Fruit fly (Drosophila melanogaster) whole organism, embryonic: ENCODE data around the gene Drsl4.
A peak's percentile ranks its signal among the peaks of the same experiment; 100 is the strongest.

Experiments used
- Aef1 ChIP-seq: fragments of 200-800 bp; sonication (Bioruptor generic); IDR thresholded peaks from 3 replicates; pipeline ENCODE4 v1.3.6; 2022; ENCODE audit warnings: missing biosample characterization, missing genetic modification characterization
- Antp ChIP-seq: fragments of 200-800 bp; sonication (Bioruptor generic); optimal IDR thresholded peaks from 3 replicates; lab custom pipeline; 2016; ENCODE audit warnings: missing biosample characterization, missing genetic modification characterization
- CG10959 ChIP-seq: fragments of 200-800 bp; sonication (Bioruptor generic); IDR thresholded peaks from 2 replicates; pipeline ENCODE4 v1.3.6; 2022; ENCODE audit warnings: missing biosample characterization, missing genetic modification characterization
- CG11723 ChIP-seq: fragments of 200-800 bp; sonication (Bioruptor generic); optimal IDR thresholded peaks from 2 replicates; lab custom pipeline; 2017; ENCODE audit warnings: missing biosample characterization, mild to moderate bottlenecking, missing genetic modification characterization
- CG1529 ChIP-seq: fragments of 200-800 bp; sonication (Bioruptor generic); optimal IDR thresholded peaks from 3 replicates; lab custom pipeline; 2018; ENCODE audit warnings: missing biosample characterization, missing genetic modification characterization
- CG15479 ChIP-seq: fragments of 200-800 bp; sonication (Bioruptor generic); optimal IDR thresholded peaks from 3 replicates; lab custom pipeline; 2019; ENCODE audit warnings: missing biosample characterization, mild to moderate bottlenecking, missing genetic modification characterization, moderate library complexity
- CG1647 ChIP-seq: fragments of 200-800 bp; sonication (Bioruptor generic); optimal IDR thresholded peaks from 3 replicates; lab custom pipeline; 2016; ENCODE audit warnings: missing biosample characterization, missing genetic modification characterization
- CG16813 ChIP-seq: fragments of 200-800 bp; sonication (Bioruptor generic); IDR thresholded peaks from 3 replicates; pipeline ENCODE4 v1.3.6; 2022; ENCODE audit warnings: missing biosample characterization, missing genetic modification characterization; ENCODE audit not compliant: partially characterized antibody
- CG17359 ChIP-seq: fragments of 200-800 bp; sonication (Bioruptor generic); optimal IDR thresholded peaks from 3 replicates; lab custom pipeline; 2018; ENCODE audit warnings: missing biosample characterization, mild to moderate bottlenecking, missing genetic modification characterization, moderate library complexity
- CG17612 ChIP-seq: fragments of 200-800 bp; sonication (Bioruptor generic); IDR thresholded peaks from 2 replicates; pipeline ENCODE4 v1.3.6; 2022; ENCODE audit warnings: missing biosample characterization, missing genetic modification characterization
- CG2116 ChIP-seq: fragments of 200-800 bp; sonication (Bioruptor generic); optimal IDR thresholded peaks from 3 replicates; lab custom pipeline; 2018; ENCODE audit warnings: missing biosample characterization, mild to moderate bottlenecking, missing genetic modification characterization
- CG2129 ChIP-seq: fragments of 200-800 bp; sonication (Bioruptor generic); IDR thresholded peaks from 2 replicates; pipeline ENCODE4 v1.3.6; 2022; ENCODE audit warnings: missing biosample characterization, missing genetic modification characterization; ENCODE audit not compliant: partially characterized antibody
- CG3163 ChIP-seq: fragments of 200-800 bp; sonication (Bioruptor generic); optimal IDR thresholded peaks from 3 replicates; lab custom pipeline; 2016; ENCODE audit warnings: missing biosample characterization, missing genetic modification characterization
- CG42726 ChIP-seq: fragments of 200-800 bp; sonication (Bioruptor generic); IDR thresholded peaks from 2 replicates; pipeline ENCODE4 v1.3.6; 2022; ENCODE audit warnings: missing biosample characterization, missing genetic modification characterization; ENCODE audit not compliant: partially characterized antibody
- CG4707 ChIP-seq: fragments of 200-800 bp; sonication (Bioruptor generic); optimal IDR thresholded peaks from 2 replicates; lab custom pipeline; 2018; ENCODE audit warnings: missing biosample characterization, mild to moderate bottlenecking, missing genetic modification characterization, moderate library complexity
- CG7987 ChIP-seq: fragments of 200-800 bp; sonication (Bioruptor generic); optimal IDR thresholded peaks from 2 replicates; lab custom pipeline; 2018; ENCODE audit warnings: missing biosample characterization, mild to moderate bottlenecking, missing genetic modification characterization, moderate library complexity
- CG8388 ChIP-seq: fragments of 200-800 bp; sonication (Bioruptor generic); optimal IDR thresholded peaks from 2 replicates; lab custom pipeline; 2019; ENCODE audit warnings: missing biosample characterization, mild to moderate bottlenecking, missing genetic modification characterization, moderate library complexity
- CG8765 ChIP-seq: fragments of 200-800 bp; sonication (Bioruptor generic); IDR thresholded peaks from 2 replicates; pipeline ENCODE4 v1.3.6; 2022; ENCODE audit warnings: missing biosample characterization, missing genetic modification characterization
- Fer2 ChIP-seq: fragments of 200-800 bp; sonication (Bioruptor generic); optimal IDR thresholded peaks from 2 replicates; lab custom pipeline; 2018; ENCODE audit warnings: missing biosample characterization, mild to moderate bottlenecking, missing genetic modification characterization, moderate library complexity
- HmgD ChIP-seq: fragments of 200-800 bp; sonication (Bioruptor generic); optimal IDR thresholded peaks from 3 replicates; lab custom pipeline; 2016; ENCODE audit warnings: missing biosample characterization, missing genetic modification characterization
- HmgZ ChIP-seq: fragments of 200-800 bp; sonication (Bioruptor generic); optimal IDR thresholded peaks from 2 replicates; lab custom pipeline; 2018; ENCODE audit warnings: missing biosample characterization, mild to moderate bottlenecking, missing genetic modification characterization
- Hmx ChIP-seq: fragments of 200-800 bp; sonication (Bioruptor generic); optimal IDR thresholded peaks from 2 replicates; lab custom pipeline; 2016; ENCODE audit warnings: missing biosample characterization, missing genetic modification characterization
- Hsf ChIP-seq: fragments of 200-800 bp; sonication (Bioruptor generic); optimal IDR thresholded peaks from 3 replicates; lab custom pipeline; 2016; ENCODE audit warnings: missing biosample characterization, missing genetic modification characterization
- Nf-YC ChIP-seq: fragments of 200-800 bp; optimal IDR thresholded peaks from 3 replicates; lab custom pipeline; 2019; ENCODE audit warnings: missing biosample characterization, mild to moderate bottlenecking, missing genetic modification characterization, moderate library complexity
- Ptx1 ChIP-seq: fragments of 200-800 bp; sonication (Bioruptor generic); IDR thresholded peaks from 2 replicates; pipeline ENCODE4 v1.3.6; 2022; ENCODE audit warnings: missing biosample characterization, missing genetic modification characterization
- TFAM ChIP-seq: fragments of 200-800 bp; sonication (Bioruptor generic); optimal IDR thresholded peaks from 2 replicates; lab custom pipeline; 2017; ENCODE audit warnings: missing biosample characterization, missing genetic modification characterization, inconsistent platforms
- ab ChIP-seq: fragments of 200-800 bp; sonication (Bioruptor generic); optimal IDR thresholded peaks from 2 replicates; lab custom pipeline; 2016; ENCODE audit warnings: missing biosample characterization, missing genetic modification characterization
- chn ChIP-seq: fragments of 200-800 bp; sonication (Bioruptor generic); optimal IDR thresholded peaks from 2 replicates; lab custom pipeline; 2016; ENCODE audit warnings: missing biosample characterization, missing genetic modification characterization
- grau ChIP-seq: fragments of 200-800 bp; optimal IDR thresholded peaks from 3 replicates; lab custom pipeline; 2019; ENCODE audit warnings: missing biosample characterization, mild to moderate bottlenecking, missing genetic modification characterization, moderate library complexity
- hb ChIP-seq: fragments of 200-800 bp; sonication (Bioruptor generic); IDR thresholded peaks from 3 replicates; pipeline ENCODE4 v1.3.6; 2022; ENCODE audit warnings: missing biosample characterization, missing genetic modification characterization; ENCODE audit not compliant: partially characterized antibody
- jumu ChIP-seq: fragments of 200-800 bp; sonication (Bioruptor generic); optimal IDR thresholded peaks from 3 replicates; lab custom pipeline; 2016; ENCODE audit warnings: missing biosample characterization, missing genetic modification characterization
- kay ChIP-seq: fragments of 200-800 bp; sonication (Bioruptor generic); optimal IDR thresholded peaks from 2 replicates; lab custom pipeline; 2016; ENCODE audit warnings: missing biosample characterization, missing genetic modification characterization
- ken ChIP-seq: fragments of 200-800 bp; sonication (Bioruptor generic); IDR thresholded peaks from 3 replicates; pipeline ENCODE4 v1.3.6; 2022; ENCODE audit warnings: missing biosample characterization, missing genetic modification characterization
- kni ChIP-seq: fragments of 200-800 bp; sonication (Bioruptor generic); optimal IDR thresholded peaks from 3 replicates; lab custom pipeline; 2017; ENCODE audit warnings: mild to moderate bottlenecking, missing biosample characterization, missing genetic modification reagents, missing genetic modification characterization
- lbe ChIP-seq: fragments of 200-800 bp; sonication (Bioruptor generic); optimal IDR thresholded peaks from 2 replicates; lab custom pipeline; 2016; ENCODE audit warnings: missing biosample characterization, mild to moderate bottlenecking, missing genetic modification characterization
- lov ChIP-seq, 2 experiments: fragments of 200-800 bp in 1 of 2; fragments of >200 bp in 1 of 2; sonication (Bioruptor generic) in 1 of 2; IDR thresholded peaks in 1 of 2; optimal IDR thresholded peaks in 1 of 2; 2 replicates in 1 of 2; 3 replicates in 1 of 2; pipeline versions ENCODE4 v1.3.6 to Lab custom; 2017 to 2022; ENCODE audit warnings: missing biosample characterization in 1 of 2, missing genetic modification characterization in 1 of 2
- maf-S ChIP-seq: fragments of 200-800 bp; sonication (Bioruptor generic); optimal IDR thresholded peaks from 2 replicates; lab custom pipeline; 2016; ENCODE audit warnings: missing biosample characterization, missing genetic modification characterization
- otp ChIP-seq: fragments of 200-800 bp; sonication (Bioruptor generic); IDR thresholded peaks from 3 replicates; pipeline ENCODE4, ENCODE4 v1.3.6; 2022; ENCODE audit warnings: missing biosample characterization, missing genetic modification characterization
- peb ChIP-seq: fragments of 200-800 bp; sonication (Bioruptor generic); IDR thresholded peaks from 2 replicates; pipeline ENCODE4 v1.3.6; 2022; ENCODE audit warnings: missing biosample characterization, missing genetic modification characterization
- pros ChIP-seq: fragments of 200-800 bp; sonication (Bioruptor generic); optimal IDR thresholded peaks from 3 replicates; lab custom pipeline; 2019; ENCODE audit warnings: missing biosample characterization, mild to moderate bottlenecking, missing genetic modification characterization, moderate library complexity
- rib ChIP-seq: fragments of 200-800 bp; sonication (Bioruptor generic); IDR thresholded peaks from 2 replicates; pipeline ENCODE4 v1.3.6; 2022; ENCODE audit warnings: missing biosample characterization, missing genetic modification characterization
- sim ChIP-seq: fragments of 200-800 bp; sonication (Bioruptor generic); IDR thresholded peaks from 2 replicates; pipeline ENCODE4 v1.3.6; 2022; ENCODE audit warnings: missing biosample characterization, missing genetic modification characterization
- sisA ChIP-seq: fragments of 200-800 bp; sonication (Bioruptor generic); IDR thresholded peaks from 2 replicates; pipeline ENCODE4 v1.3.6; 2022; ENCODE audit warnings: missing biosample characterization, missing genetic modification characterization
- slou ChIP-seq: fragments of 200-800 bp; sonication (Bioruptor generic); optimal IDR thresholded peaks from 3 replicates; lab custom pipeline; 2016; ENCODE audit warnings: missing biosample characterization, missing genetic modification characterization
- slp2 ChIP-seq: fragments of 200-800 bp; sonication (Bioruptor generic); optimal IDR thresholded peaks from 2 replicates; lab custom pipeline; 2016; ENCODE audit warnings: missing biosample characterization, missing genetic modification characterization
- sug ChIP-seq: fragments of 200-800 bp; optimal IDR thresholded peaks from 2 replicates; lab custom pipeline; 2019; ENCODE audit warnings: missing biosample characterization, mild to moderate bottlenecking, missing genetic modification characterization, moderate library complexity
- tll ChIP-seq, 2 experiments: fragments of 200-800 bp in 1 of 2; fragments of >200 bp in 1 of 2; sonication (Bioruptor generic) in 1 of 2; optimal IDR thresholded peaks; 2 replicates each; lab custom pipeline; 2017 to 2019; ENCODE audit warnings: missing biosample characterization in 2 of 2, missing genetic modification characterization in 2 of 2, mild to moderate bottlenecking in 1 of 2, moderate library complexity in 1 of 2
- wdn ChIP-seq: fragments of 200-800 bp; sonication (Bioruptor generic); IDR thresholded peaks from 2 replicates; pipeline ENCODE4 v1.3.6; 2022; ENCODE audit warnings: missing biosample characterization, missing genetic modification characterization
- yki ChIP-seq: fragments of >200 bp; optimal IDR thresholded peaks from 3 replicates; lab custom pipeline; 2018
- zfh1 ChIP-seq: fragments of 200-800 bp; sonication (Bioruptor generic); IDR thresholded peaks from 3 replicates; pipeline ENCODE4 v1.3.6; 2022; ENCODE audit warnings: missing biosample characterization, missing genetic modification characterization

The Drsl4 gene

dm6 chr3L:3301171-3301738 is 14.2 kb upstream of the Drsl4 start (continued):
- TF ChIP-seq sisA (GFP tag; lab: Robert Waterston, UW) (peak; percentile 88), grau (peak; percentile 93), rib (peak; percentile 81), CG8765 (peak; percentile 34; the same call in 1 of the 2 replicates), sug (tag; lab: Kevin White, UChicago) (peak; percentile 89), CG8388 (peak; percentile 90), wdn (GFP tag; lab: Robert Waterston, UW) (peak; percentile 80), Ptx1 (peak; percentile 93), HmgD (GFP tag; lab: Kevin White, UChicago) (peak; percentile 59), CG17612 (peak; percentile 60; the same call in 1 of the 2 replicates), Aef1 (GFP tag; lab: Robert Waterston, UW) (peak; percentile 89), CG1647 (GFP tag; lab: Kevin White, UChicago) (peak; percentile 85), peb (peak; percentile 82), Nf-YC (peak; percentile 80), zfh1 (GFP tag; lab: Robert Waterston, UW) (peak; percentile 89), lov (optimal IDR thresholded peaks at IDR 0.05; lab: Kevin White, UChicago) (no peak), lov (GFP tag; IDR thresholded peaks at IDR 0.05; lab: Robert Waterston, UW) (peak; percentile 40; the same call in 1 of the 3 replicates), maf-S (GFP tag; lab: Kevin White, UChicago) (peak; percentile 92), HmgZ (tag; lab: Kevin White, UChicago) (peak; percentile 91), CG2129 (GFP tag; lab: Robert Waterston, UW) (no peak), CG11723 (GFP tag; lab: Kevin White, UChicago) (peak; percentile 84), CG15479 (GFP tag; lab: Kevin White, UChicago) (peak; percentile 67), TFAM (no peak), CG42726 (GFP tag; lab: Robert Waterston, UW) (no peak), hb (GFP tag; lab: Robert Waterston, UW) (no peak), ab (GFP tag; lab: Kevin White, UChicago) (peak; percentile 45), CG3163 (GFP tag; lab: Kevin White, UChicago) (peak; percentile 74), CG17359 (tag; lab: Kevin White, UChicago) (peak; percentile 95), kni (GFP tag; lab: Kevin White, UChicago) (peak; percentile 85), slou (GFP tag; lab: Kevin White, UChicago) (peak; percentile 57), CG7987 (GFP tag; lab: Kevin White, UChicago) (peak; percentile 76), chn (GFP tag; lab: Kevin White, UChicago) (peak; percentile 80), pros (GFP tag; lab: Kevin White, UChicago) (no peak), CG10959 (GFP tag; lab: Robert Waterston, UW) (peak; percentile 73), Hmx (peak; percentile 78), CG2116 (GFP tag; lab: Kevin White, UChicago) (peak; percentile 68), yki (lab: Kevin White, UChicago) (no peak), kay (GFP tag; lab: Kevin White, UChicago) (peak; percentile 84), CG4707 (GFP tag; lab: Kevin White, UChicago) (peak; percentile 74), lbe (peak; percentile 42), tll (GFP tag; optimal IDR thresholded peaks at IDR 0.05; lab: Kevin White, UChicago) (no peak), Fer2 (tag; lab: Kevin White, UChicago) (peak; percentile 68), Antp (GFP tag; lab: Kevin White, UChicago) (peak; percentile 82), otp (GFP tag; lab: Robert Waterston, UW) (peak; percentile 90), CG1529 (GFP tag; lab: Kevin White, UChicago) (peak; percentile 89), ken (peak; percentile 79; the same call in 2 of the 3 replicates), slp2 (peak; percentile 84), jumu (GFP tag; lab: Kevin White, UChicago) (peak; percentile 81), CG16813 (GFP tag; lab: Robert Waterston, UW) (no peak), sim (GFP tag; lab: Robert Waterston, UW) (peak; percentile 84), Hsf (GFP tag; lab: Kevin White, UChicago) (peak; percentile 93)
